Fruit fly (Drosophila melanogaster): ENCODE measurements around the gene CG14234.

DNA sequence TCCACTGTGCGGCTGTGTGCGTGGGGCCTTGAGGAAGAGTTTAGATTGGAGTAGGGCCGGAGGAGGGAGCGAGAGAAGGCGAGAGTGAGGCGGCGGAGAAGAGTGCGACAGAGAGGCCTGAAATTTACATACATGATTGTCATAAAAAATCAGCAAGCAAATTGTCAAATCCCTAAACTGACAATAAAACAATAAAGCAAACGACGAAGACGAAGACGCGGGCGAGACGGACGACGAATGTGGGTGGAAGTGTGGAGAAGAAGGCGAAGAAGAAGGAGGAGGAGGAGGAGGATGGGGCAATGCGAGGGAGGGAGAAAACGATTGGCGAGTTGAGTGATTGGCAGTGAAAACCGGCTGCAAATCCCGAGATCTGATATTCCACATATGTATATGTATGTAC lies 50.0 kb downstream of the CG14234 start:
- TF ChIP-seq CG8478 (optimal IDR thresholded peaks at IDR 0.05) (no peak), EcR (GFP tag; optimal IDR thresholded peaks at IDR 0.05) (no peak), usp (GFP tag; optimal IDR thresholded peaks at IDR 0.05) (no peak)
